Worm (Caenorhabditis elegans) whole organism, late embryonic: Measurements from ENCODE around the gene srh-111.

ENCODE experiments used
- C08G9.2 ChIP-seq: sonication (generic microtip); optimal IDR thresholded peaks from 2 replicates; lab custom pipeline; 2016; ENCODE audit warnings: mild to moderate bottlenecking, missing genetic modification characterization, moderate library complexity, missing compliant biosample characterization
- F13H6.1 ChIP-seq: sonication (generic microtip); optimal IDR thresholded peaks from 2 replicates; lab custom pipeline; 2016; ENCODE audit warnings: missing genetic modification characterization, missing compliant biosample characterization
- K02D7.2 ChIP-seq: sonication (generic microtip); optimal IDR thresholded peaks from 2 replicates; lab custom pipeline; 2017; ENCODE audit warnings: mild to moderate bottlenecking, missing genetic modification characterization, missing compliant biosample characterization
- K09A11.1 ChIP-seq: sonication (generic microtip); optimal IDR thresholded peaks from 2 replicates; lab custom pipeline; 2017; ENCODE audit warnings: antibody characterized with exemption, mild to moderate bottlenecking, missing genetic modification characterization, missing compliant biosample characterization; ENCODE audit not compliant: insufficient read depth
- ahr-1 ChIP-seq: sonication (generic microtip); optimal IDR thresholded peaks from 2 replicates; lab custom pipeline; 2016; ENCODE audit warnings: missing genetic modification characterization, missing compliant biosample characterization
- ama-1 ChIP-seq: fragments of 150-350 bp; optimal IDR thresholded peaks from 2 replicates; lab custom pipeline; 2014
- ceh-14 ChIP-seq: sonication (generic microtip); optimal IDR thresholded peaks from 2 replicates; lab custom pipeline; 2016; ENCODE audit warnings: missing genotype, missing genetic modification characterization, missing compliant biosample characterization
- ceh-18 ChIP-seq: sonication (generic microtip); optimal IDR thresholded peaks from 2 replicates; lab custom pipeline; 2016; ENCODE audit warnings: missing genetic modification characterization, missing compliant biosample characterization
- ceh-2 ChIP-seq: sonication (generic microtip); optimal IDR thresholded peaks from 2 replicates; lab custom pipeline; 2016; ENCODE audit warnings: missing genotype, missing genetic modification characterization, missing compliant biosample characterization
- ceh-30 ChIP-seq: fragments of 150-350 bp; optimal IDR thresholded peaks from 2 replicates; lab custom pipeline; 2014; ENCODE audit warnings: missing biosample characterization, missing genetic modification characterization
- ceh-31 ChIP-seq: sonication (generic microtip); optimal IDR thresholded peaks from 2 replicates; lab custom pipeline; 2016; ENCODE audit warnings: missing genetic modification characterization, missing compliant biosample characterization
- ceh-34 ChIP-seq: sonication (generic microtip); optimal IDR thresholded peaks from 2 replicates; lab custom pipeline; 2016; ENCODE audit warnings: mild to moderate bottlenecking, missing genetic modification characterization, missing compliant biosample characterization
- ceh-9 ChIP-seq: sonication (generic microtip); optimal IDR thresholded peaks from 2 replicates; lab custom pipeline; 2016; ENCODE audit warnings: mild to moderate bottlenecking, missing genetic modification characterization, inconsistent platforms, missing compliant biosample characterization
- dve-1 ChIP-seq: sonication (generic microtip); optimal IDR thresholded peaks from 2 replicates; lab custom pipeline; 2017; ENCODE audit warnings: antibody characterized with exemption, mild to moderate bottlenecking, missing genetic modification characterization, missing compliant biosample characterization
- elt-2 ChIP-seq: sonication (generic microtip); optimal IDR thresholded peaks from 2 replicates; lab custom pipeline; 2016; ENCODE audit warnings: missing genetic modification reagents, missing genetic modification characterization, missing compliant biosample characterization
- ets-4 ChIP-seq: sonication (generic microtip); optimal IDR thresholded peaks from 2 replicates; lab custom pipeline; 2016; ENCODE audit warnings: missing genetic modification characterization, missing compliant biosample characterization
- fkh-10 ChIP-seq: fragments of 150-350 bp; optimal IDR thresholded peaks from 2 replicates; lab custom pipeline; 2014; ENCODE audit warnings: missing biosample characterization, missing genetic modification reagents, missing genetic modification characterization
- gmeb-2 ChIP-seq: sonication (generic microtip); optimal IDR thresholded peaks from 2 replicates; lab custom pipeline; 2016; ENCODE audit warnings: missing genetic modification characterization, inconsistent platforms, missing compliant biosample characterization
- hlh-15 ChIP-seq: sonication (generic microtip); optimal IDR thresholded peaks from 2 replicates; lab custom pipeline; 2016; ENCODE audit warnings: missing genetic modification characterization, missing compliant biosample characterization
- hlh-8 ChIP-seq: sonication (generic microtip); optimal IDR thresholded peaks from 2 replicates; lab custom pipeline; 2016; ENCODE audit warnings: missing genotype, missing genetic modification characterization, missing compliant biosample characterization
- nfya-1 ChIP-seq: sonication (generic microtip); optimal IDR thresholded peaks from 2 replicates; lab custom pipeline; 2017; ENCODE audit warnings: missing genetic modification characterization, mild to moderate bottlenecking, missing compliant biosample characterization, antibody characterized with exemption, moderate library complexity
- nhr-11 ChIP-seq: fragments of 150-350 bp; optimal IDR thresholded peaks from 2 replicates; lab custom pipeline; 2014; ENCODE audit warnings: missing biosample characterization, missing genetic modification characterization
- npax-4 ChIP-seq: sonication (generic microtip); optimal IDR thresholded peaks from 2 replicates; lab custom pipeline; 2016; ENCODE audit warnings: missing genetic modification characterization, missing compliant biosample characterization
- odd-2 ChIP-seq: sonication (generic microtip); optimal IDR thresholded peaks from 2 replicates; lab custom pipeline; 2017; ENCODE audit warnings: antibody characterized with exemption, mild to moderate bottlenecking, missing genetic modification characterization, missing compliant biosample characterization
- pax-1 ChIP-seq: fragments of 150-350 bp; optimal IDR thresholded peaks from 2 replicates; lab custom pipeline; 2014; ENCODE audit warnings: missing biosample characterization, missing genetic modification characterization
- ref-2 ChIP-seq: sonication (generic microtip); optimal IDR thresholded peaks from 2 replicates; lab custom pipeline; 2016; ENCODE audit warnings: missing genetic modification characterization, missing compliant biosample characterization
- sdc-2 ChIP-seq: sonication (generic microtip); optimal IDR thresholded peaks from 2 replicates; lab custom pipeline; 2016; ENCODE audit warnings: missing genotype, missing genetic modification characterization, missing compliant biosample characterization
- sox-2 ChIP-seq: fragments of 200-800 bp; sonication (Bioruptor generic); IDR thresholded peaks from 2 replicates; pipeline ENCODE4 v1.3.6; 2022; ENCODE audit warnings: missing genetic modification reagents, missing genetic modification characterization, missing compliant biosample characterization
- syd-9 ChIP-seq: sonication (generic microtip); optimal IDR thresholded peaks from 2 replicates; lab custom pipeline; 2016; ENCODE audit warnings: mild to moderate bottlenecking, missing genetic modification characterization, moderate library complexity, missing compliant biosample characterization
- tbx-2 ChIP-seq: sonication (generic microtip); optimal IDR thresholded peaks from 2 replicates; lab custom pipeline; 2016; ENCODE audit warnings: missing genetic modification characterization, missing compliant biosample characterization
- unc-3 ChIP-seq, 2 experiments: fragments of 200-800 bp in 1 of 2; sonication (Bioruptor generic) in 1 of 2; sonication (generic microtip) in 1 of 2; conservative IDR thresholded peaks in 1 of 2; optimal IDR thresholded peaks in 1 of 2; 2 replicates each; pipeline versions ENCODE4 v1.3.6 to Lab custom; 2016 to 2022; ENCODE audit warnings: missing compliant biosample characterization in 2 of 2, missing genetic modification characterization in 2 of 2, missing genetic modification reagents in 1 of 2
- unc-55 ChIP-seq: sonication (generic microtip); optimal IDR thresholded peaks from 2 replicates; lab custom pipeline; 2017; ENCODE audit warnings: missing biosample characterization, missing genetic modification reagents, missing genetic modification characterization
- unc-86 ChIP-seq: sonication (generic microtip); optimal IDR thresholded peaks from 2 replicates; lab custom pipeline; 2016; ENCODE audit warnings: missing genetic modification characterization, missing compliant biosample characterization

Gene srh-111

DNA sequence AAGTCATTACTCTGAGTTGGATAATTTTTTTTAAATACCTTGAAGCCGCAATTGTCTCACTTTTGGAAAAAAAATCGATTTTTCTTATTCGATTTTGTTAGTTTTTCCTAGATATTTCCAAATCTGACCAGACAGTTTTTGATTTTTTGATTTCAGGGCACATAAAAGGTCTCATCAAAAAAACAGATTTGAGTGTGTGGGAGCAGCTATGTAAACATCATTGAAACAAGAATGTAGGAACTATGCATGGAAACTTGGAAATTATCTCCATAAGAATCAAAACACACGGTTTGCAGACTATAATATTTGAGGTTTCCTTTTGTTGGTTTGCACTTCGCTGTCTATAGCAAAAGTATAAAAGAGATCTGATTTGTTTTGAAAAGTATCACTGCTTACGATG, 1.1 kb upstream of the srh-111 start, which contains the start of gene scl-24:
TSS of gene scl-24 (plus strand) at position 301 of the 400 bp plus-strand sequence.
- TF ChIP-seq fkh-10 (no peak), gmeb-2 (no peak), ceh-14 (no peak), unc-86 (tag; lab: Kevin White, UChicago) (no peak), ceh-31 (tag; lab: Kevin White, UChicago) (no peak), F13H6.1 (tag; lab: Kevin White, UChicago) (no peak), ceh-9 (no peak)

DNA sequence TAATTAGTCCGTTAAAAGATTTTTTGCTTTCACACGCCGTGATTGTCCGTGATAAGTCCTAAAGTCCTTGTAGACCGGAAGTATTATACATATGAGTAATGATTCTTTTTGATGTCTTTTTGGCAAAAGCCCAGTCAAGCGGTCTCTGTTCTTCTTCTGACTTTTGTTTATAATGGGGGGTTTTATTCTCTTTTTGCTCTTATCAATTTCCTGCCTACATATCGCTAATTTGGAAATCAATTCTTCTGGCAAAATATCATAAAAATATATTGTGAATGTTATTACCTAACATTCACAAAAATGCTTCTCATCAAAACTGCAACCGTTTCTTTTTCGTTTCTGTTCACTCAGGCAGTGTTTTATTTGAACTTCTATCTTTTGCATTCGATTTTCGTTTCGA, 8.5 kb downstream of the srh-111 start, which contains the start of gene srbc-61:
TSS of gene srbc-61 (plus strand) at position 301 of the 400 bp plus-strand sequence.
- TF ChIP-seq ceh-2 (tag; lab: Kevin White, UChicago) (no peak), K02D7.2 (tag; lab: Kevin White, UChicago) (no peak), ama-1 (lab: Kevin White, UChicago) (no peak), unc-3 (GFP tag; conservative IDR thresholded peaks at IDR 0.05; lab: Robert Waterston, UW) (no peak), unc-3 (tag; optimal IDR thresholded peaks at IDR 0.05; lab: Kevin White, UChicago) (no peak), ceh-30 (no peak), syd-9 (tag; lab: Kevin White, UChicago) (no peak), ref-2 (tag; lab: Kevin White, UChicago) (no peak)

DNA sequence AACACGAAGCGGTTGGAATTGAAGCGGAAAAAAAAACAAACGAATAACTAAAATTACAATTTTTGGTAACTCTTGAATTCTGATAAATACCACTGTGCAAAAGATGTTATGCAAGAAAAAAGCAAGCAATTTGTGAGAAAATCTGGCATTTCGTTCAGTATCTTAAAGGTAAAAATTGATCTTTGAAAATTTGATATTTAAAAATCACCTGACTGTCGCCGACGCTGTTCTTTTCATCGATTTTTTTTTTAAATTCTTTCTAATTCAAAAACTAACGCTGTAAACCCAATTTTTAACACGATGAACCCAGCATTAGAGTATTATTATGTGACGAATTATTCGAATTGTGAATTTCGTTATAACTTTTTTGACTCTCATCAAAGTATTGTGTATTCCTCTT, 11.3 kb downstream of the srh-111 start, which contains the start of gene srh-123:
TSS of gene srh-123 (plus strand) at position 301 of the 400 bp plus-strand sequence.
- TF ChIP-seq ceh-9: no peak
- no peak for TF ChIP-seq C08G9.2
- no peak for TF ChIP-seq elt-2 (tag; lab: Kevin White, UChicago)
- TF ChIP-seq unc-55 (GFP tag; lab: Kevin White, UChicago): no peak
- TF ChIP-seq nfya-1 (tag; lab: Kevin White, UChicago): no peak
- no peak for TF ChIP-seq ceh-14
- TF ChIP-seq K09A11.1 (tag; lab: Kevin White, UChicago): no peak
- TF ChIP-seq sox-2 (GFP tag; lab: Robert Waterston, UW): no peak
- no peak for TF ChIP-seq hlh-8
- TF ChIP-seq ets-4 (tag; lab: Kevin White, UChicago): no peak
- TF ChIP-seq ama-1 (lab: Kevin White, UChicago): no peak

DNA sequence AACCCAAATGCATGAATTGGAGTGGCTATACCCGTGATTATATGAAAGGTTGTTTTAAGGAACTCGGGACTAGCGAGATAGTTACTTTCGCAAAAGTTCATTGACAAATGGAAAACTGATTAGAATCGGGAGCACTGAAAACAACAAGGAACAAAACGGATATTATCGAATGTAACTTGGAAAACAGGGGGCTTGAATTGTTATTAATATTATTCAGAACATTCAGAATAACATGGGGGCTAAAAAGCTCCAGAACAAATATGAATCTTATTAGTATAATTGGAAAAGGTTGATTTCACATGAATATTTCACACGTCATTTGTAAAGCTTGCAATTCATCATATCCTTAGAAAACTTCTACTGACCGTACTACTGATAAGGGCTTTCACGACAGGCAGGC, 13.4 kb downstream of the srh-111 start, which contains the start of gene srh-235:
TSS of gene srh-235 (minus strand) at position 101 of the 400 bp plus-strand sequence.
- TF ChIP-seq nhr-11 (tag; lab: Kevin White, UChicago) (no peak), elt-2 (tag; lab: Kevin White, UChicago) (no peak), dve-1 (tag; lab: Kevin White, UChicago) (no peak), npax-4 (tag; lab: Kevin White, UChicago) (no peak), K09A11.1 (tag; lab: Kevin White, UChicago) (no peak), tbx-2 (tag; lab: Kevin White, UChicago) (no peak), odd-2 (tag; lab: Kevin White, UChicago) (no peak), ahr-1 (tag; lab: Kevin White, UChicago) (no peak)

ce11 chrV:17469180-17469579, 15.8 kb downstream of the srh-111 start, which contains the start of gene F20E11.17:
TSS of gene F20E11.17 (minus strand) at chrV:17469280.
- TF ChIP-seq sox-2 (GFP tag; lab: Robert Waterston, UW): no peak
- no peak for TF ChIP-seq syd-9 (tag; lab: Kevin White, UChicago)
- TF ChIP-seq hlh-15 (tag; lab: Kevin White, UChicago): no peak
- no peak for TF ChIP-seq ceh-34 (tag; lab: Kevin White, UChicago)
- no peak for TF ChIP-seq sdc-2 (tag; lab: Kevin White, UChicago)
- TF ChIP-seq ceh-18 (tag; lab: Kevin White, UChicago): no peak
- TF ChIP-seq nhr-11 (tag; lab: Kevin White, UChicago): no peak
- TF ChIP-seq odd-2 (tag; lab: Kevin White, UChicago): no peak
- no peak for TF ChIP-seq pax-1
- TF ChIP-seq, all 69 proteins: peak for 0
